Worm (Caenorhabditis elegans) whole organism, mixed stage, embryonic: ENCODE measurements around the gene F40E12.1.

ENCODE experiments used
- elt-1 ChIP-seq: sonication (generic microtip); optimal IDR thresholded peaks from 2 replicates; lab custom pipeline; 2017; ENCODE audit warnings: missing genetic modification characterization, mild to moderate bottlenecking, missing compliant biosample characterization, antibody characterized with exemption, moderate library complexity, borderline replicate concordance; ENCODE audit not compliant: insufficient read depth
- lsy-2 ChIP-seq: fragments of 150-350 bp; optimal IDR thresholded peaks from 2 replicates; lab custom pipeline; 2014; ENCODE audit warnings: missing biosample characterization, missing genetic modification characterization
- nhr-76 ChIP-seq: sonication (generic microtip); optimal IDR thresholded peaks from 2 replicates; lab custom pipeline; 2017; ENCODE audit warnings: missing biosample characterization, missing genetic modification characterization
- sem-2 ChIP-seq: fragments of 200-800 bp; sonication (Bioruptor generic); optimal IDR thresholded peaks from 2 replicates; lab custom pipeline; 2018; ENCODE audit warnings: mild to moderate bottlenecking, missing genetic modification characterization, missing compliant biosample characterization
- zip-8 ChIP-seq: fragments of 150-350 bp; optimal IDR thresholded peaks from 2 replicates; lab custom pipeline; 2014; ENCODE audit warnings: missing biosample characterization, missing genetic modification characterization
- ztf-11 ChIP-seq: fragments of 150-350 bp; optimal IDR thresholded peaks from 2 replicates; lab custom pipeline; 2014; ENCODE audit warnings: missing biosample characterization, missing genetic modification characterization

DNA sequence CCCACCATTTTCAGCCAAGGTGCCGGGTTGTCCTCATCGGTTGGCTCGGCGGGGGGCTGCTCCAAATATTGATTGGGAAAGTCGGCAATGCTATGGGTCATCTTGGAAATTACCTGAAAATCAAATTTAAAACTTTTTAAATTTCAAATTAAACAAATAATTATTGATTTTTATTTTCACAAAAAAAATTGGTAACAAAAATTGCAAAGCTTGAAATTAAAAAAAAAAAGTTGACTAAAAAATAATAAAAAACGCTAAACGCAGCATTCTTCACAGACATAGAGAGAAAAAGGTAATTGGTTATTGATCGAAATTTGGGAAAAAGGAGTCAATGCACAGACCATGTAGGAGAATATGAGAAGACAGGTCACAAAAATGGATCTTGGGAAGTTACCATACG lies 18.9 kb upstream of the F40E12.1 start, which contains the start of gene Y49F6A.11:
- no peak for TF ChIP-seq ztf-11 (tag; lab: Kevin White, UChicago)
- TF ChIP-seq lsy-2, result no peak
- TF ChIP-seq sem-2 (GFP tag; lab: Kevin White, UChicago), result no peak
- no peak for TF ChIP-seq nhr-76 (tag; lab: Kevin White, UChicago)
- no peak for TF ChIP-seq zip-8 (tag; lab: Kevin White, UChicago)
- TF ChIP-seq elt-1 (tag; lab: Kevin White, UChicago), result no peak
